Fruit fly (Drosophila melanogaster) Kc167 (cell line): ENCODE results near the gene mTerf3.
"Not testable (repeated sequence)": the region's sequence is repeated elsewhere in the genome, so short reads cannot be mapped to it uniquely, and the experiment has no call there.

Experiments used
- Myc ChIP-seq: fragments of >200 bp; optimal IDR thresholded peaks from 2 replicates; lab custom pipeline; 2017; ENCODE audit warnings: missing external identifiers
- Sin3A ChIP-seq: fragments of >200 bp; optimal IDR thresholded peaks from 2 replicates; lab custom pipeline; 2018; ENCODE audit warnings: missing external identifiers
- h ChIP-seq: fragments of >200 bp; optimal IDR thresholded peaks from 3 replicates; lab custom pipeline; 2018; ENCODE audit warnings: missing external identifiers
- insv ChIP-seq: fragments of >200 bp; optimal IDR thresholded peaks from 3 replicates; lab custom pipeline; 2018; ENCODE audit warnings: missing external identifiers
- psq ChIP-seq: fragments of >200 bp; optimal IDR thresholded peaks from 2 replicates; lab custom pipeline; 2017; ENCODE audit warnings: missing external identifiers
- ttk ChIP-seq: sonication (Bioruptor generic); optimal IDR thresholded peaks from 2 replicates; lab custom pipeline; 2017; ENCODE audit warnings: missing external identifiers

mTerf3 gene

DNA sequence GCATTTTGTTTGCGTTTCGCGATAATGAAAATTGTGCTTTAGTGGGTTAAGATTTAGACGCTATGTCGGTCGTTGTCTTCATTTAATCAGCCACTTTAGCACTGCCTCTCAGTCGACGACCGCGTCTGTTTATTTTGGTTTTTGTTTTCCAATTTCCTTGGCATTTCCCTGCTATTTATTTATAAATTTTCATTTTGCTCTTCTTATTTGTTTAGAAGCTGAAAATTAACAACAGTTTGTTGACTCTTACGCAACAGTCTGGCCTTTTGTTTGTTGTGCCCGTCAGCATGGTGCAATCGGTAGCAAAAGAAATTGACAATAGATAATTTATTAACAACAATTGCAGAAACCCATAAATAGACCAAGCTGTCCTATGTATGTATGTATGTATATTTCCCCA is 13.0 kb downstream of the mTerf3 start:
- no peak for TF ChIP-seq psq (lab: Kevin White, UChicago)
- no peak for TF ChIP-seq h
- TF ChIP-seq ttk: no peak
- TF ChIP-seq Myc (lab: Kevin White, UChicago): no peak
- TF ChIP-seq Sin3A (lab: Kevin White, UChicago): no peak
- TF ChIP-seq insv: no peak

DNA sequence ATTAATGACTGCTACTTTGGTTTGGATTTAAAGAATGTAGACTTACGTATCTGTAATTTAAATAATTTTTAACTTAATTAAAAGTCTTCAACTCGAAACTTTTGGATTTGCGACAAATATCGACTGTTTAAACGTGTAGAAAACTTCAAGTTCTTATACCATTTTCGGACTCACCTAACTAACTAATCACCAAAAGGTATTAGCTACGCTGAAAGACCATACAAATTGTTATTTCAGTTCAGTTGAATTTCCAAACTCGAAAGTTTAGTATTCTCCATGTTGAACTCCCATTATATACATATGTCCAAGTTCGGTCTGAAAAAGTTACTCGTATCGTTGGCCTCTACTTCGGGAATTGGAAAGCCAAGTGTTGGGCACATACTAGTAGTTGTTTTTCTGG is 14.8 kb downstream of the mTerf3 start, which contains the start of gene CG5078:
Gene CG5078, plus strand, starts transcription at position 301 of the 400 bp plus-strand sequence.
- TF ChIP-seq ttk: no peak
- no peak for TF ChIP-seq Myc (lab: Kevin White, UChicago)
- no peak for TF ChIP-seq psq (lab: Kevin White, UChicago)
- no peak for TF ChIP-seq h
- TF ChIP-seq insv: no peak
- TF ChIP-seq Sin3A (lab: Kevin White, UChicago): no peak

DNA sequence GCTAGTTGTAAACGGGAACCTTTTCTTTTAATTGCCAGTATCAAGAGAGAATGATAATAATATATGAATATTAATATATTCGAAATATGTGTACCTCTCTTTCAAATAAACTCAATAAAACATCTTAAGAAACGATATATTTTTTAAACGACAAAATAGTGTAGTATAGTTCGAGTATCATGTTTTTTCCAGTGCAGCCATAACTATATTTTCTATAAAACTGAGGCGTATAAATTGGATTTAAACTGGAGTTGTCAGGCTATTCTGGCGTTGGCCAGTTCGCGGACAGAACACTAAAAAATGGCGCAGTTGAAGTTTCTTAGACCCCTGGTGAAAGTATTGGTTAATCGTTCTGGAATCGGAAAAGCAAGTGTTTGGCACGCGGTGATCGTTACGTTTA is 16.7 kb downstream of the mTerf3 start, which contains the start of gene CG17637:
Gene CG17637, plus strand, starts transcription at position 301 of the 400 bp plus-strand sequence.
- not testable (repeated sequence) for TF ChIP-seq Myc (lab: Kevin White, UChicago); h; ttk

DNA sequence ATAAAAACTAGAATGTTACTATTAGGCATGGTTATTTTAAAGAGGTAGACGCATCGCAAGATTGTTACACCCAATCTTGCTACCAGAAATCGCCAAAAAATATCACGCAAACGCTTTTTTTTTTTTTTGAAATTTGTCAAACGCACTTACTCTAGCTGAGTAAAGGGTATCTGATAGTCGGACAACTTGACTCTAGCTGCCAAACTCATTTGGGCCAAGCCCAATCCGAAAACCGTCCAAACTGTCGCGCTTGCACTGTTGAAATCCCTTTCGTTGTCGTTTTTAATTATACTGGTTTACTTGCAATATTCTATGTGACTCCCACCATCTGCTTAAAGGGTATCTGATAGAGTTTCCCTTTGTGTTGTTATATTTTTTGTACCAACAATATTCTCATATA is 17.3 kb downstream of the mTerf3 start:
- no peak for TF ChIP-seq Myc (lab: Kevin White, UChicago)
- no peak for TF ChIP-seq psq (lab: Kevin White, UChicago)
- TF ChIP-seq insv: no peak
- no peak for TF ChIP-seq h

DNA sequence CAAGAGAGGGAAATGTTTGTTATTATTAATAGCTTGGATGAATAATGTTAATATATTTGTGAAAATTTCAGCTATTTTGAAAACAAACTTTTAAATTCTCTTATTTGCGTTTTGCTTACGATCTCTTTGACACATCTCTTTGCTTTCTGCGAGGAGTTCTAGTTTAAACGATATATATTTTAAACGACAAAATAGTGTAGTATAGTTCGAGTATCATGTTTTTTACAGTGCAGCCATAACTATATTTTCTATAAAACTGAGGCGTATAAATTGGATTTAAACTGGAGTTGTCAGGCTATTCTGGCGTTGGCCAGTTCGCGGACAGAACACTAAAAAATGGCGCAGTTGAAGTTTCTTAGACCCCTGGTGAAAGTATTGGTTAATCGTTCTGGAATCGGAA is 21.0 kb downstream of the mTerf3 start, which contains the start of gene CG18281:
Gene CG18281, plus strand, starts transcription at position 301 of the 400 bp plus-strand sequence.
- TF ChIP-seq h; psq (lab: Kevin White, UChicago); Sin3A (lab: Kevin White, UChicago): not testable (repeated sequence)

DNA sequence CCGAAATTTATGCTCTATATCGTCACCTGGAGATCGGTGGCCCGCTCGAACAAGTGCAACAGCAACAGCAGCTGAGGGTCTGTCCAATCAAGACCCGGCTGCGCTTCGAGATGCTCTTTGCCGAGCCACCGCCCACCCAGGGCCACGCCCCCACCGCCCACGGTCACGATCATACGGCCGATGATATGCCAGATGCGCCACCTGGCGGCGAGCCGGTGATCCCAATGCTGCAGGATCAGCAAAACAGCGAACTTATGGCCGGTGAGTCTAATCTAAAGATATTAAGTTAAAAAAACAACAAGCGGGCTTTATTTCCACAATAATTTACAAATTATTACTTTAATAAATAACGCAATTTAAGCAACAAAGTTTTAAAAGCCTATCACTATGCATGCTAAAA is 22.4 kb downstream of the mTerf3 start:
- TF ChIP-seq insv (no peak), psq (lab: Kevin White, UChicago) (no peak), h (no peak), ttk (no peak), Myc (lab: Kevin White, UChicago) (no peak), Sin3A (lab: Kevin White, UChicago) (no peak)

DNA sequence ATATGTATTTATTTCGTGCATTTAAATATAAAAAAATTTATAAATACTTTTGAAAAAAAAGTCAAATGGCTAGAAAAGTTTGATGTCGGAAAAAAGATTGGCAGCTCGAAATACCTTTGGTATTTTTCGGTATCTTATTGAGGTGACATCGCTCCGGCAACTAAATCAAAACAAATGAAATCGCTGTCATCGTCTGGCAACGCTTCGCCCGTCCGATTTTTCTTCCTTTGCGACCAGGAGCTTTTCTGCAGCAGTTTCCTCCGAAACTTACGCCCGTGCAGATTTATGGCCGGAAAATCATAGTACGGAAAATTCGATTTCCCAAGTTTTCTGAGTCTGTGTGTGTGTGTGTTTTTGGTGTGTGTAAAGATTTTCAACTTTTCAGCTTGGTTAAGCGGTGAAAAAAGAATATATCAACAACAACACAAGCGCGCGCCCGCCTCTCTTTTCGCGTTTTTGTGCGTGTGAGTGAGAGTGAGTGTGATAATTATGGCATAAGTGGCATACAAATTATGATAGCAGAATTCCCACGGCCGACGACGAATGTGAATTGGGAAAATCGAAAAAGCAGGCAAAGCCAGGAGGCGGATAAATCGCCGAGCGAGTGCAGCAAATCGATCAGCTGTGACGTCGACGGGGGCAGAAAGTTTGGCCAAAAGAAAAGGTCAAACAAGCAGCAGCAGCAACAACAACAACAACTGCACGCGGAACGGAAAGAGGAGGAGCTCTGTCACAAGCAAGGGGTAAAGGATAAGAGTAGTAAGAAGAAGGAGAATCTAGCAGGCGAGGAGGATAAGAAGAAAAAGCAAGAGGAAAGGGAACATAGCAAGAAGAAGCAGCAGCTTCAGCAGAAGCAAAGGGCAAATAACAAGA is 23.2 kb downstream of the mTerf3 start, which contains the start of gene CG32425:
Gene CG32425, plus strand, starts transcription at position 200 of the 873 bp plus-strand sequence.
- TF ChIP-seq ttk: no peak
- TF ChIP-seq psq (lab: Kevin White, UChicago): no peak
- no peak for TF ChIP-seq Sin3A (lab: Kevin White, UChicago)
- no peak for TF ChIP-seq Myc (lab: Kevin White, UChicago)
- TF ChIP-seq insv: no peak
- TF ChIP-seq h: no peak

DNA sequence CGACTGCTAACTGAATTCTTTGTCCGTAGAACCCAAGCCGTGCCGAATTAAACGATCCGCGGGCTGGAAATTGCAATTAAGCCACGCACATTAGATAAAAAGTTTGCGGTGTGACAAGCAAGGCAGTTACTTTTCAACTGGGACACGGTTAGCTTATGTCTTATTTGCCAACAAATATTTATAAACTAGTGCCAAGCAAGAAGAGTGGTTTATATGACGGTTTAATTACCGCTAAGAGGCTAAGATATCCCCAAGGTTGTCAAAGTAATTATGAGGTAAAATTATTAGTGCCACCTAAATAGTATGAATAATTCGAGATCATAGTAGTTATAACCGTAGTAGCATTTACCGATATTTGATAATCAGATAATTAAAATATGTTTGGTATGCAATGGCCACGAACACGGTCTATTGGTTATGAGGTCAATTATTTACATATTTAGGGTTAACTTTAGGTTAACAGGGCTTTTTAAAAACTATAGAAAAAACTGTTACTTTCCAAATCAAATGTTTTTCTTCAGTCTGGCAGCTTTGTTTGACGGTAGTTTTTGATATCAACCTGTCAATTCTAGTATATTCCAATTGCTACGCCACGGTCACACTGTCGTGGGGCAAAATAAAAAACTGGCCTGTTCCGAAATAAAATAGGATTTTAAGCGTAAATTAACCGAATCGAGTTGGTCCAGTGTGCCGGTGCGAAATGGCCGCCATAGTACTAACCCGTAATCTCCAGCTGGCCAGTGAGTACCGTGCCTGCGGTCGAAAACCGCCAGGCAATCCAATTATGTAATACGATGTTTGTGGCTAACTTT is 25.6 kb downstream of the mTerf3 start, which contains the start of gene ZnT77C:
Gene ZnT77C, minus strand, starts transcription at position 142 of the 812 bp plus-strand sequence.
- TF ChIP-seq ttk (no peak), insv (no peak), Sin3A (lab: Kevin White, UChicago) (no peak), h (no peak), psq (lab: Kevin White, UChicago) (no peak), Myc (lab: Kevin White, UChicago) (no peak)

DNA sequence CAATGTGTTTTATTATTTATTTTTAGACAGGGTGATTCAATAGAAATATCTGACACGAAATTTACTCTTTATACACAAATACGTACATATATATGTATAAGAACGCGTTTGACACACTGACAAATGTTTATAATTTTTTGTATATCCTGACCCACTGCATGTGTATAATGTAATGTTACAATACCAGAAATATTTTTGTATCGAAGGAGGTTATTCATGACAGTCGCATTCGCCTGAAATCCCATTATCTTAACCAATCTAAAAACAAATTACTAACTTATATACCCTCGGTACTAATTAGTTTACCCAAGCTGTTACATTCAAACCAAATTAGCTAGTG is 26.3 kb downstream of the mTerf3 start:
- TF ChIP-seq Sin3A (lab: Kevin White, UChicago) (no peak), insv (no peak), psq (lab: Kevin White, UChicago) (no peak), ttk (no peak), Myc (lab: Kevin White, UChicago) (no peak), h (no peak)

DNA sequence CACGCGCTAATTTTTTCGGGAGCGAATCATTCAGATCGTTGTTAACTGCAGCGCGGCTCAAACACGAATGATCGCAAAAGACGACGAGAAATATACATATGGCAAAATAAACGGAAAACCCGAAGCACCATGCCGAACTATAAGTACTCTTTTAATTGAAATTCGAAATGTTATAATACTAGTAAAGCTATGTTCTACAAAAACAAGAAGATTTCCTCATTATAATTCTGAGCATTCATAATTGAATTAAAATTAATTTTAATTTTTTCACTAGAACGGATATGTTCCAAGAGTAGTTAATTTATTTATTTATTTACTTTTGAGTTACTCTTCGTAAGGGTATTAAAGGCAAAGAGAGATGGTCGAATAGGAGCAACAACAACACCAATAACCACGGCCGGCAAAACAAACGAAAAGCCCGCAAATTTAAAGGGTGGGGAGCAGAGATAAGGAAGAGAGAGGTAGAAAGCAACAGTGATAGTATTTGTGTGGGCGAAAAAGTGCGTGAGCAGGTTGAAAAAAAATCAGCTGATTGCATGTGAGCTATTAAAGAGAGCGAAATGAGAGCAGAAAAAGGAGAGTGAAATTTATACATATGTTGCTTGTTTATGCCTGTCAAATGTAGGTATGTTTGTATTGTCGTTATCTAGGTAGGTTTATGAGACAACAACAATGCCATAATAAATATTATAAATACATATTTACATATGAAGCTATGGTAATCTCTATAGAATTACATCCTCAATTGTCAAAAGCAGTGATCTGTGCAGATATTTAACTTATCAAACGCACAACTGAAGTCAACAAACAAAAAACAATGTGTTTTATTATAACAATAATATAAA is 26.9 kb downstream of the mTerf3 start:
- no peak for TF ChIP-seq ttk

DNA sequence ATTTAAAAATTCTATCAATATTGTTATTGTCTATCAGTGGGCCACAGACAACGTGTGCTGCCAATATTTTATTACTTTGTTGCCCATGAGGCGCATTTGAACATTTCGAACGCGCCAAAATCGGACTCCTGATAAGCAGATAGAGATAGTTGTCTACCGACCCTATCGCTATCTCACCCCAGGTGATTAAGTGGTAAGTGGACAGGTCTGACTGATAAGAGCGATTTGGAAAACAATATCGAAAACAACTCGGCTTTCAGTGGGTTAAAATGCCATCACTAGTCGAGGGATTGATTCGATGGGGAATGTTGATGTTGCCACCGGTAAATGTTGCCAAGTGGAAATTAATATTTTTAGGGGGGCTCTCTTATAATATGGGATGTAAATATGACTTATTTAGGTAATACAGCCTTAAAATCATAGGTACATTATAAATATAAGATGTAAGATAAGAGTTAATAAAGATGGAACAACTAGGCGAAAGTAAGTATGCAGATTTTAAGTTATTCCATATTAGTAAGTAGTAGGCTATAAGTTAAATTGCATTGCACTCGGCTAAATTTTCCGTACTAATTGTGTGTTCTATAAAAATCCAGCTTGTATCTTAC is 28.9 kb downstream of the mTerf3 start, which contains the start of gene ND-39:
Gene ND-39, plus strand, starts transcription at position 558 of the 608 bp plus-strand sequence.
- no peak for TF ChIP-seq ttk
- no peak for TF ChIP-seq h
- TF ChIP-seq Sin3A (lab: Kevin White, UChicago): no peak
- TF ChIP-seq insv: no peak
- TF ChIP-seq psq (lab: Kevin White, UChicago): no peak
- no peak for TF ChIP-seq Myc (lab: Kevin White, UChicago)
